Worm (Caenorhabditis elegans): ENCODE data around the gene sra-11.

ce11 chrII:10923948-10924347, 13.8 kb upstream of the sra-11 start, which contains the start of gene Y19D2B.2:
- TF ChIP-seq med-1 (GFP tag; optimal IDR thresholded peaks at IDR 0.05; ENCODE audit: insufficient read depth) (no peak), cog-1 (tag; optimal IDR thresholded peaks at IDR 0.05) (no peak), tab-1 (GFP tag; IDR thresholded peaks at IDR 0.05) (no peak), klf-2 (GFP tag; conservative IDR thresholded peaks at IDR 0.05) (no peak)
